Worm (Caenorhabditis elegans): ENCODE results near the gene smcr-8.

Gene smcr-8

ce11 chrIII:5020924-5021323 is 21.7 kb downstream of the smcr-8 start, which contains the start of gene mdt-11 (continued):
- TF ChIP-seq die-1 (tag; optimal IDR thresholded peaks at IDR 0.05): no peak

ce11 chrIII:5021689-5022088 is 22.5 kb downstream of the smcr-8 start, which contains the start of gene R144.3:
Gene R144.3 (plus strand): TSS chrIII:5021989.
- TF ChIP-seq let-607 (tag; optimal IDR thresholded peaks at IDR 0.05) (no peak), dpff-1 (tag; optimal IDR thresholded peaks at IDR 0.05) (no peak), hsf-1 (GFP tag; IDR thresholded peaks at IDR 0.05) (no peak)

ce11 chrIII:5022964-5023363 is 23.8 kb downstream of the smcr-8 start, which contains the start of gene R144.13:
Gene R144.13 (plus strand): TSS chrIII:5023264.
- TF ChIP-seq T26A5.8 (tag; optimal IDR thresholded peaks at IDR 0.05): no peak
- no peak for TF ChIP-seq attf-6 (GFP tag; IDR thresholded peaks at IDR 0.05)
- TF ChIP-seq gei-17 (GFP tag; optimal IDR thresholded peaks at IDR 0.05): no peak
- no peak for TF ChIP-seq ztf-28 (GFP tag; IDR thresholded peaks at IDR 0.05)
- no peak for TF ChIP-seq lin-26 (GFP tag; IDR thresholded peaks at IDR 0.05)
- no peak for TF ChIP-seq let-607 (tag; optimal IDR thresholded peaks at IDR 0.05)
- TF ChIP-seq F33H1.4 (GFP tag; IDR thresholded peaks at IDR 0.05): no peak
- TF ChIP-seq efl-1 (GFP tag; optimal IDR thresholded peaks at IDR 0.05): no peak
- no peak for TF ChIP-seq athp-1 (tag; optimal IDR thresholded peaks at IDR 0.05)

ce11 chrIII:5023642-5024041 is 24.5 kb downstream of the smcr-8 start:
- TF ChIP-seq ets-4 (GFP tag; optimal IDR thresholded peaks at IDR 0.05) (no peak), ama-1 (optimal IDR thresholded peaks at IDR 0.05) (peak; percentile 43), ama-1 (GFP tag; optimal IDR thresholded peaks at IDR 0.05) (no peak), hsf-1 (GFP tag; IDR thresholded peaks at IDR 0.05) (no peak), lin-35 (GFP tag; optimal IDR thresholded peaks at IDR 0.05) (peak in 1 of 3 experiments; percentile 4), nfyb-1 (GFP tag; IDR thresholded peaks at IDR 0.05) (0 out of 2 replicates have a peak, but pooled peaks have one; percentile 12)

- TF ChIP-seq ceh-27 (GFP tag; optimal IDR thresholded peaks at IDR 0.05) (no peak), F22D6.2 (tag; optimal IDR thresholded peaks at IDR 0.05) (no peak), ceh-79 (tag; optimal IDR thresholded peaks at IDR 0.05) (no peak), athp-1 (tag; optimal IDR thresholded peaks at IDR 0.05) (no peak), chd-7 (tag; optimal IDR thresholded peaks at IDR 0.05) (no peak), F55B11.4 (tag; optimal IDR thresholded peaks at IDR 0.05; ENCODE audit: borderline replicate concordance, insufficient read depth) (no peak), ztf-25 (GFP tag; IDR thresholded peaks at IDR 0.05) (no peak), egl-18 (GFP tag; IDR thresholded peaks at IDR 0.05) (no peak), F57A8.1 (GFP tag; optimal IDR thresholded peaks at IDR 0.05) (no peak), lag-1 (GFP tag; IDR thresholded peaks at IDR 0.05) (no peak), K11D2.4 (GFP tag; IDR thresholded peaks at IDR 0.05) (no peak), ztf-22 (GFP tag; optimal IDR thresholded peaks at IDR 0.05) (no peak), snpc-4 (GFP tag; optimal IDR thresholded peaks at IDR 0.05) (no peak), snpc-4 (tag; optimal IDR thresholded peaks at IDR 0.05) (peak in 2 of 4 experiments; percentile 17 to 31), pha-4 (tag; optimal IDR thresholded peaks at IDR 0.05) (no peak), C06A6.2 (GFP tag; conservative IDR thresholded peaks at IDR 0.05) (0 out of 2 replicates have a peak, but pooled peaks have one; percentile 13), C17E4.6 (GFP tag; IDR thresholded peaks at IDR 0.05) (no peak), ekl-4 (GFP tag; IDR thresholded peaks at IDR 0.05) (0 out of 2 replicates have a peak, but pooled peaks have one; percentile 20), mxl-1 (tag; optimal IDR thresholded peaks at IDR 0.05) (no peak), bed-1 (GFP tag; IDR thresholded peaks at IDR 0.05) (no peak), ets-4 (GFP tag; optimal IDR thresholded peaks at IDR 0.05) (no peak), atf-7 (tag; optimal IDR thresholded peaks at IDR 0.05) (no peak), nhr-27 (tag; optimal IDR thresholded peaks at IDR 0.05) (no peak), him-1 (tag; optimal IDR thresholded peaks at IDR 0.05) (no peak), B0336.3 (GFP tag; IDR thresholded peaks at IDR 0.05) (no peak), F10E7.11 (tag; optimal IDR thresholded peaks at IDR 0.05) (no peak), nhr-179 (tag; optimal IDR thresholded peaks at IDR 0.05) (no peak), madf-6 (GFP tag; IDR thresholded peaks at IDR 0.05) (no peak)
These were observed 25.3 kb downstream of the smcr-8 start, which contains the start of gene pcf-11 for ce11 chrIII:5024393-5024964. Gene pcf-11 (plus strand): TSS chrIII:5024914.

Data from whole organism, young adult.